Fruit fly (Drosophila melanogaster) whole organism, embryonic: Measurements from ENCODE around the gene Pxn.
A peak's percentile ranks its signal among the peaks of the same experiment; 100 is the strongest.

Experiments
- Adf1 ChIP-seq: fragments of 200-800 bp; sonication (Bioruptor generic); IDR thresholded peaks from 2 replicates; pipeline ENCODE4 v1.3.6; 2022; ENCODE audit warnings: missing biosample characterization, missing genetic modification characterization
- Atf-2 ChIP-seq: fragments of 200-800 bp; sonication (Bioruptor generic); optimal IDR thresholded peaks from 2 replicates; lab custom pipeline; 2016; ENCODE audit warnings: missing biosample characterization, missing genetic modification characterization
- CG10209 ChIP-seq: fragments of 200-800 bp; sonication (Bioruptor generic); optimal IDR thresholded peaks from 3 replicates; lab custom pipeline; 2017; ENCODE audit warnings: missing biosample characterization, mild to moderate bottlenecking, missing genetic modification characterization, missing genetic modification reagents
- CG11093 ChIP-seq: fragments of 200-800 bp; sonication (Bioruptor generic); IDR thresholded peaks from 3 replicates; pipeline ENCODE4 v1.3.6; 2022; ENCODE audit warnings: missing biosample characterization, missing genetic modification characterization
- CG11723 ChIP-seq: fragments of 200-800 bp; sonication (Bioruptor generic); optimal IDR thresholded peaks from 2 replicates; lab custom pipeline; 2017; ENCODE audit warnings: missing biosample characterization, mild to moderate bottlenecking, missing genetic modification characterization
- CG12659 ChIP-seq: fragments of 200-800 bp; sonication (Bioruptor generic); optimal IDR thresholded peaks from 3 replicates; lab custom pipeline; 2017; ENCODE audit warnings: mild to moderate bottlenecking, missing biosample characterization, missing genetic modification reagents, missing genetic modification characterization
- CG12744 ChIP-seq: fragments of 200-800 bp; sonication (Bioruptor generic); optimal IDR thresholded peaks from 2 replicates; lab custom pipeline; 2016; ENCODE audit warnings: missing biosample characterization, missing genetic modification characterization
- CG12769 ChIP-seq: fragments of 200-800 bp; sonication (Bioruptor generic); optimal IDR thresholded peaks from 2 replicates; lab custom pipeline; 2019; ENCODE audit warnings: missing biosample characterization, mild to moderate bottlenecking, missing genetic modification characterization, moderate library complexity
- CG14050 ChIP-seq: fragments of 200-800 bp; sonication (Bioruptor generic); IDR thresholded peaks from 3 replicates; pipeline ENCODE4 v1.3.6; 2022; ENCODE audit warnings: missing biosample characterization, missing genetic modification characterization
- CG16863 ChIP-seq: fragments of 200-800 bp; sonication (Bioruptor generic); optimal IDR thresholded peaks from 3 replicates; lab custom pipeline; 2016; ENCODE audit warnings: missing biosample characterization, missing genetic modification characterization
- CG17186 ChIP-seq: fragments of 200-800 bp; sonication (Bioruptor generic); optimal IDR thresholded peaks from 3 replicates; lab custom pipeline; 2017; ENCODE audit warnings: missing biosample characterization, missing genetic modification reagents, missing genetic modification characterization
- CG1832 ChIP-seq: fragments of 200-800 bp; sonication (Bioruptor generic); optimal IDR thresholded peaks from 2 replicates; lab custom pipeline; 2017; ENCODE audit warnings: missing biosample characterization, mild to moderate bottlenecking, missing genetic modification characterization, inconsistent platforms
- CG2116 ChIP-seq: fragments of 200-800 bp; sonication (Bioruptor generic); optimal IDR thresholded peaks from 3 replicates; lab custom pipeline; 2018; ENCODE audit warnings: missing biosample characterization, mild to moderate bottlenecking, missing genetic modification characterization
- CG31224 ChIP-seq: fragments of 200-800 bp; sonication (Bioruptor generic); IDR thresholded peaks from 2 replicates; pipeline ENCODE4 v1.3.6; 2022; ENCODE audit warnings: missing biosample characterization, missing genetic modification characterization
- CG3163 ChIP-seq: fragments of 200-800 bp; sonication (Bioruptor generic); optimal IDR thresholded peaks from 3 replicates; lab custom pipeline; 2016; ENCODE audit warnings: missing biosample characterization, missing genetic modification characterization
- CG33557 ChIP-seq: fragments of 200-800 bp; sonication (Bioruptor generic); optimal IDR thresholded peaks from 2 replicates; lab custom pipeline; 2019; ENCODE audit warnings: missing biosample characterization, mild to moderate bottlenecking, missing genetic modification characterization, moderate library complexity
- CG3995 ChIP-seq: fragments of 200-800 bp; sonication (Bioruptor generic); optimal IDR thresholded peaks from 3 replicates; lab custom pipeline; 2016; ENCODE audit warnings: missing biosample characterization, missing genetic modification characterization
- CG7745 ChIP-seq: fragments of 200-800 bp; sonication (Bioruptor generic); optimal IDR thresholded peaks from 2 replicates; lab custom pipeline; 2018; ENCODE audit warnings: missing biosample characterization, mild to moderate bottlenecking, missing genetic modification characterization, moderate library complexity
- CG7928 ChIP-seq: fragments of 200-800 bp; sonication (Bioruptor generic); optimal IDR thresholded peaks from 2 replicates; lab custom pipeline; 2017; ENCODE audit warnings: missing biosample characterization, mild to moderate bottlenecking, missing genetic modification characterization
- CG8290 ChIP-seq, 3 experiments: fragments of 200-800 bp; sonication (Bioruptor generic); optimal IDR thresholded peaks; 2 replicates each; lab custom pipeline; 2016 to 2019; ENCODE audit warnings: missing biosample characterization in 3 of 3, missing genetic modification characterization in 3 of 3, mild to moderate bottlenecking in 2 of 3, moderate library complexity in 1 of 3
- CHES-1-like ChIP-seq: fragments of 200-800 bp; sonication (Bioruptor generic); optimal IDR thresholded peaks from 2 replicates; lab custom pipeline; 2016; ENCODE audit warnings: missing biosample characterization, missing genetic modification characterization
- D ChIP-seq, 2 experiments: fragments of 200-800 bp in 1 of 2; fragments of >200 bp in 1 of 2; sonication (Bioruptor generic) in 1 of 2; optimal IDR thresholded peaks; 2 replicates in 1 of 2; 3 replicates in 1 of 2; lab custom pipeline; 2017; ENCODE audit warnings: mild to moderate bottlenecking in 1 of 2, missing biosample characterization in 1 of 2, missing genetic modification characterization in 1 of 2, missing genetic modification reagents in 1 of 2
- Dip3 ChIP-seq: fragments of 200-800 bp; sonication (Bioruptor generic); optimal IDR thresholded peaks from 3 replicates; lab custom pipeline; 2016; ENCODE audit warnings: missing biosample characterization, missing genetic modification characterization
- E2f2 ChIP-seq: fragments of 200-800 bp; sonication (Bioruptor generic); IDR thresholded peaks from 2 replicates; pipeline ENCODE4 v1.3.6; 2022; ENCODE audit warnings: missing biosample characterization, missing genetic modification characterization
- Ets65A ChIP-seq: fragments of 200-800 bp; sonication (Bioruptor generic); peaks from one replicate; lab custom pipeline; 2016; ENCODE audit warnings: missing biosample characterization, missing genetic modification characterization
- Fer3 ChIP-seq: fragments of 200-800 bp; sonication (Bioruptor generic); optimal IDR thresholded peaks from 2 replicates; lab custom pipeline; 2018; ENCODE audit warnings: missing biosample characterization, mild to moderate bottlenecking, missing genetic modification characterization, moderate library complexity
- HLH3B ChIP-seq: fragments of 200-800 bp; sonication (Bioruptor generic); IDR thresholded peaks from 2 replicates; pipeline ENCODE4 v1.3.6; 2022; ENCODE audit warnings: missing biosample characterization, missing genetic modification characterization
- Hey ChIP-seq: fragments of 200-800 bp; sonication (Bioruptor generic); optimal IDR thresholded peaks from 3 replicates; lab custom pipeline; 2018; ENCODE audit warnings: missing biosample characterization, mild to moderate bottlenecking, missing genetic modification characterization
- Hsf ChIP-seq: fragments of 200-800 bp; sonication (Bioruptor generic); optimal IDR thresholded peaks from 3 replicates; lab custom pipeline; 2016; ENCODE audit warnings: missing biosample characterization, missing genetic modification characterization
- Mad ChIP-seq: fragments of 200-800 bp; sonication (Bioruptor generic); optimal IDR thresholded peaks from 2 replicates; lab custom pipeline; 2016; ENCODE audit warnings: missing biosample characterization, missing genetic modification characterization
- Nf-YC ChIP-seq: fragments of 200-800 bp; optimal IDR thresholded peaks from 3 replicates; lab custom pipeline; 2019; ENCODE audit warnings: missing biosample characterization, mild to moderate bottlenecking, missing genetic modification characterization, moderate library complexity
- NfI ChIP-seq: fragments of 200-800 bp; sonication (Bioruptor generic); optimal IDR thresholded peaks from 3 replicates; lab custom pipeline; 2018; ENCODE audit warnings: missing biosample characterization, mild to moderate bottlenecking, missing genetic modification characterization, moderate library complexity
- Ptx1 ChIP-seq: fragments of 200-800 bp; sonication (Bioruptor generic); IDR thresholded peaks from 2 replicates; pipeline ENCODE4 v1.3.6; 2022; ENCODE audit warnings: missing biosample characterization, missing genetic modification characterization
- Sry-β ChIP-seq: fragments of 200-800 bp; sonication (Bioruptor generic); optimal IDR thresholded peaks from 2 replicates; lab custom pipeline; 2018; ENCODE audit warnings: missing biosample characterization, mild to moderate bottlenecking, missing genetic modification characterization, moderate library complexity
- YL-1 ChIP-seq: fragments of 200-800 bp; sonication (Bioruptor generic); optimal IDR thresholded peaks from 3 replicates; lab custom pipeline; 2017; ENCODE audit warnings: missing biosample characterization, mild to moderate bottlenecking, missing genetic modification characterization
- chm ChIP-seq: fragments of 200-800 bp; sonication (Bioruptor generic); IDR thresholded peaks from 2 replicates; pipeline ENCODE4 v1.3.6; 2022; ENCODE audit warnings: missing biosample characterization, missing genetic modification characterization
- crp ChIP-seq, 2 experiments: fragments of 200-800 bp; sonication (Bioruptor generic); optimal IDR thresholded peaks; 2 replicates in 1 of 2; 3 replicates in 1 of 2; lab custom pipeline; 2017; ENCODE audit warnings: missing biosample characterization in 2 of 2, missing genetic modification characterization in 2 of 2, mild to moderate bottlenecking in 1 of 2, moderate library complexity in 1 of 2
- dimm ChIP-seq: fragments of 200-800 bp; sonication (Bioruptor generic); IDR thresholded peaks from 2 replicates; pipeline ENCODE4 v1.3.6; 2022; ENCODE audit warnings: missing biosample characterization, missing genetic modification characterization
- ems ChIP-seq: fragments of 200-800 bp; sonication (Bioruptor generic); optimal IDR thresholded peaks from 3 replicates; lab custom pipeline; 2016; ENCODE audit warnings: missing biosample characterization, missing genetic modification characterization
- fu2 ChIP-seq: fragments of 200-800 bp; sonication (Bioruptor generic); optimal IDR thresholded peaks from 2 replicates; lab custom pipeline; 2016; ENCODE audit warnings: missing biosample characterization, missing genetic modification characterization
- lbe ChIP-seq: fragments of 200-800 bp; sonication (Bioruptor generic); optimal IDR thresholded peaks from 2 replicates; lab custom pipeline; 2016; ENCODE audit warnings: missing biosample characterization, mild to moderate bottlenecking, missing genetic modification characterization
- luna ChIP-seq: fragments of 200-800 bp; sonication (Bioruptor generic); optimal IDR thresholded peaks from 2 replicates; lab custom pipeline; 2016; ENCODE audit warnings: missing biosample characterization, missing genetic modification characterization
- nerfin-1 ChIP-seq: fragments of 200-800 bp; sonication (Bioruptor generic); optimal IDR thresholded peaks from 3 replicates; lab custom pipeline; 2019; ENCODE audit warnings: missing biosample characterization, mild to moderate bottlenecking, missing genetic modification characterization, moderate library complexity
- sens ChIP-seq: fragments of 200-800 bp; sonication (Bioruptor generic); peaks from one replicate; lab custom pipeline; 2016; ENCODE audit warnings: missing biosample characterization, missing genetic modification characterization
- shn ChIP-seq: fragments of 200-800 bp; sonication (Bioruptor generic); optimal IDR thresholded peaks from 3 replicates; lab custom pipeline; 2016; ENCODE audit warnings: missing biosample characterization, missing genetic modification characterization
- ttk ChIP-seq: fragments of 200-800 bp; sonication (Bioruptor generic); IDR thresholded peaks from 2 replicates; pipeline ENCODE4 v2.1.2; 2022; ENCODE audit warnings: missing biosample characterization, missing genetic modification characterization
- usp ChIP-seq: fragments of >200 bp; optimal IDR thresholded peaks from 2 replicates; lab custom pipeline; 2017; ENCODE audit warnings: missing biosample characterization, missing genetic modification characterization
- z ChIP-seq: fragments of 200-800 bp; sonication (Bioruptor generic); IDR thresholded peaks from 3 replicates; pipeline ENCODE4 v1.3.6; 2022; ENCODE audit warnings: missing biosample characterization, missing genetic modification characterization
- zfh2 ChIP-seq: fragments of 200-800 bp; sonication (Bioruptor generic); optimal IDR thresholded peaks from 2 replicates; lab custom pipeline; 2016; ENCODE audit warnings: missing biosample characterization, missing genetic modification characterization

The Pxn gene

dm6 chr3L:2589167-2589910, 40.5 kb downstream of the Pxn start, which contains the start of gene dos (continued):
- TF ChIP-seq NfI: peak; percentile 39
- peak; percentile 27 for TF ChIP-seq CG7928 (GFP tag; lab: Kevin White, UChicago)
- TF ChIP-seq shn: peak; percentile 4
- no peak for TF ChIP-seq crp (GFP tag; optimal IDR thresholded peaks at IDR 0.05; lab: Kevin White, UChicago)
- TF ChIP-seq Mad (GFP tag; lab: Kevin White, UChicago): peak; percentile 73
- TF ChIP-seq nerfin-1 (tag; lab: Kevin White, UChicago): peak; percentile 92
- TF ChIP-seq CG2116 (GFP tag; lab: Kevin White, UChicago): peak; percentile 94
- TF ChIP-seq YL-1 (GFP tag; lab: Kevin White, UChicago): peak; percentile 78
- peak; percentile 94 for TF ChIP-seq sens
- TF ChIP-seq Fer3 (tag; lab: Kevin White, UChicago): no peak
- peak; percentile 77 for TF ChIP-seq lbe (GFP tag; lab: Kevin White, UChicago)
- TF ChIP-seq CHES-1-like: no peak
- TF ChIP-seq Ptx1: no peak
- TF ChIP-seq chm (GFP tag; lab: Robert Waterston, UW): peak; percentile 23; the same call in 1 of the 2 replicates
- peak; percentile 28 for TF ChIP-seq Sry-β (GFP tag; lab: Kevin White, UChicago)
- no peak for TF ChIP-seq CG16863 (GFP tag; lab: Kevin White, UChicago)
- no peak for TF ChIP-seq HLH3B (GFP tag; lab: Robert Waterston, UW)
- TF ChIP-seq CG33557 (GFP tag; lab: Kevin White, UChicago): peak; percentile 48
- TF ChIP-seq CG1832 (GFP tag; lab: Kevin White, UChicago): no peak
- peak; percentile 70 for TF ChIP-seq Nf-YC (tag; lab: Kevin White, UChicago)
- no peak for TF ChIP-seq dimm (GFP tag; lab: Robert Waterston, UW)
- TF ChIP-seq z (GFP tag; lab: Robert Waterston, UW): no peak
- TF ChIP-seq D (optimal IDR thresholded peaks at IDR 0.05; lab: Kevin White, UChicago): no peak
- no peak for TF ChIP-seq D (GFP tag; optimal IDR thresholded peaks at IDR 0.05; lab: Kevin White, UChicago)
- peak; percentile 68 for TF ChIP-seq E2f2 (GFP tag; lab: Robert Waterston, UW)
- no peak for TF ChIP-seq Atf-2 (GFP tag; lab: Kevin White, UChicago)
- TF ChIP-seq CG10209 (GFP tag; lab: Kevin White, UChicago): peak; percentile 17
- TF ChIP-seq Ets65A (GFP tag; lab: Kevin White, UChicago): no peak
- TF ChIP-seq Hey (tag; lab: Kevin White, UChicago): no peak
- peak; percentile 87 for TF ChIP-seq CG12659 (GFP tag; lab: Kevin White, UChicago)
- TF ChIP-seq ttk (GFP tag; lab: Robert Waterston, UW): 0 out of 2 replicates have a peak, but pooled peaks have one; percentile 8
- no peak for TF ChIP-seq CG12769 (tag; lab: Kevin White, UChicago)
- no peak for TF ChIP-seq CG12744 (GFP tag; lab: Kevin White, UChicago)
- no peak for TF ChIP-seq CG14050
- TF ChIP-seq CG11093 (GFP tag; lab: Robert Waterston, UW): no peak
- peak; percentile 51 for TF ChIP-seq Dip3
- no peak for TF ChIP-seq Adf1 (GFP tag; lab: Robert Waterston, UW)
- TF ChIP-seq CG3163: no peak
- TF ChIP-seq fu2 (GFP tag; lab: Kevin White, UChicago): no peak
- TF ChIP-seq luna (GFP tag; lab: Kevin White, UChicago): no peak
- TF ChIP-seq CG17186 (GFP tag; lab: Kevin White, UChicago): peak; percentile 69
- TF ChIP-seq CG31224: no peak
- no peak for TF ChIP-seq usp (GFP tag; lab: Kevin White, UChicago)
- TF ChIP-seq CG7745: peak; percentile 47
- TF ChIP-seq zfh2 (GFP tag; lab: Kevin White, UChicago): peak; percentile 38
- TF ChIP-seq Hsf (GFP tag; lab: Kevin White, UChicago): peak; percentile 50
- TF ChIP-seq CG8290 (GFP tag; optimal IDR thresholded peaks at IDR 0.05; lab: Kevin White, UChicago): peak; percentile 81
- TF ChIP-seq CG8290 (tag; optimal IDR thresholded peaks at IDR 0.05; lab: Kevin White, UChicago): peak; percentile 7 to 79
- no peak for TF ChIP-seq CG11723 (GFP tag; lab: Kevin White, UChicago)
- peak; percentile 40 for TF ChIP-seq CG3995
- peak; percentile 62 for TF ChIP-seq ems (GFP tag; lab: Kevin White, UChicago)
